Worm (Caenorhabditis elegans): ENCODE data around the gene F14F3.5.

F14F3.5 gene

ce11 chrX:10568385-10569149 is 39.5 kb upstream of the F14F3.5 start (continued):
- TF ChIP-seq ceh-20 (GFP tag; IDR thresholded peaks at IDR 0.05) (peak; percentile 79), Y75B8A.6 (GFP tag; IDR thresholded peaks at IDR 0.05) (no peak), T20F7.1 (GFP tag; optimal IDR thresholded peaks at IDR 0.05) (peak; percentile 78), snpc-1.2 (GFP tag; IDR thresholded peaks at IDR 0.05) (no peak), jun-1 (tag; optimal IDR thresholded peaks at IDR 0.05) (peak; percentile 32), nhr-6 (tag; optimal IDR thresholded peaks at IDR 0.05) (peak; percentile 90), hlh-11 (tag; optimal IDR thresholded peaks at IDR 0.05) (peak; percentile 98), ctbp-1 (GFP tag; IDR thresholded peaks at IDR 0.05) (peak; percentile 90), unc-39 (tag; optimal IDR thresholded peaks at IDR 0.05) (no peak), ceh-62 (tag; optimal IDR thresholded peaks at IDR 0.05) (no peak), unc-62 (GFP tag; optimal IDR thresholded peaks at IDR 0.05 in 1 of 2) (peak in 1 of 2 experiments; percentile 81), unc-62 (tag; optimal IDR thresholded peaks at IDR 0.05) (peak; percentile 78), ZK337.2 (GFP tag; IDR thresholded peaks at IDR 0.05) (0 out of 2 replicates have a peak, but pooled peaks have one; percentile 3), dpl-1 (GFP tag; optimal IDR thresholded peaks at IDR 0.05) (peak; percentile 45), mxl-2 (GFP tag; conservative IDR thresholded peaks at IDR 0.05) (0 out of 2 replicates have a peak, but pooled peaks have one; percentile 3), daf-8 (GFP tag; IDR thresholded peaks at IDR 0.05) (0 out of 2 replicates have a peak, but pooled peaks have one; percentile 22), lin-39 (tag; optimal IDR thresholded peaks at IDR 0.05) (no peak), pqm-1 (tag; optimal IDR thresholded peaks at IDR 0.05) (peak; percentile 8), pha-4 (GFP tag; IDR thresholded peaks at IDR 0.05) (peak; percentile 74), pha-4 (tag; optimal IDR thresholded peaks at IDR 0.05) (peak; percentile 97), ztf-11 (tag; optimal IDR thresholded peaks at IDR 0.05) (no peak), ztf-7 (tag; optimal IDR thresholded peaks at IDR 0.05) (peak; percentile 21), F44E2.7 (GFP tag; IDR thresholded peaks at IDR 0.05) (no peak), cey-2 (tag; optimal IDR thresholded peaks at IDR 0.05; ENCODE audit: borderline replicate concordance, insufficient read depth) (no peak), dmd-9 (GFP tag; IDR thresholded peaks at IDR 0.05) (no peak), hif-1 (tag; optimal IDR thresholded peaks at IDR 0.05) (peak; percentile 70 to 81), ces-1 (GFP tag; optimal IDR thresholded peaks at IDR 0.05) (peak; percentile 56), aly-2 (tag; optimal IDR thresholded peaks at IDR 0.05) (no peak), unc-130 (GFP tag; optimal IDR thresholded peaks at IDR 0.05) (no peak), lir-3 (tag; optimal IDR thresholded peaks at IDR 0.05) (peak; percentile 77), nhr-41 (GFP tag; IDR thresholded peaks at IDR 0.05) (0 out of 2 replicates have a peak, but pooled peaks have one; percentile 25), aha-1 (tag) (peak; percentile 100), ceh-82 (tag; optimal IDR thresholded peaks at IDR 0.05) (no peak), mxl-3 (GFP tag; optimal IDR thresholded peaks at IDR 0.05) (peak; percentile 97), arid-1 (GFP tag; conservative IDR thresholded peaks at IDR 0.05) (peak; percentile 66), skn-1 (tag; optimal IDR thresholded peaks at IDR 0.05) (no peak), lin-38 (GFP tag; IDR thresholded peaks at IDR 0.05) (peak; percentile 86), madf-5 (GFP tag; IDR thresholded peaks at IDR 0.05) (no peak), attf-4 (tag; optimal IDR thresholded peaks at IDR 0.05) (peak; percentile 12), spr-1 (tag; optimal IDR thresholded peaks at IDR 0.05) (peak; percentile 91), F26F4.8 (GFP tag; conservative IDR thresholded peaks at IDR 0.05) (no peak), duxl-1 (tag; optimal IDR thresholded peaks at IDR 0.05; ENCODE audit: poor library complexity) (peak; percentile 4), zip-2 (tag; optimal IDR thresholded peaks at IDR 0.05) (peak; percentile 26), Y105C5A.15 (GFP tag; IDR thresholded peaks at IDR 0.05) (0 out of 2 replicates have a peak, but pooled peaks have one; percentile 46), nhr-102 (tag; optimal IDR thresholded peaks at IDR 0.05) (peak; percentile 80), lin-29 (GFP tag; IDR thresholded peaks at IDR 0.05) (no peak; the same call in 1 of the 2 replicates), Y5F2A.4 (GFP tag; optimal IDR thresholded peaks at IDR 0.05) (no peak), nhr-11 (tag; optimal IDR thresholded peaks at IDR 0.05) (peak; percentile 68), nhr-237 (tag; optimal IDR thresholded peaks at IDR 0.05) (no peak), mdt-29 (GFP tag; IDR thresholded peaks at IDR 0.05) (peak; percentile 35; the same call in 1 of the 2 replicates)
